Fruit fly (Drosophila melanogaster) whole organism, embryonic: ENCODE results near the gene ash1.

Source experiments
- BEAF-32 ChIP-seq: fragments of 200-800 bp; sonication (Bioruptor generic); optimal IDR thresholded peaks from 3 replicates; lab custom pipeline; 2017; ENCODE audit warnings: missing biosample characterization, missing genetic modification characterization, mild to moderate bottlenecking, moderate library complexity, missing genetic modification reagents
- CG1024 ChIP-seq: fragments of 200-800 bp; sonication (Bioruptor generic); IDR thresholded peaks from 2 replicates; pipeline ENCODE4 v1.3.6; 2022; ENCODE audit warnings: missing biosample characterization, missing genetic modification characterization
- CG10274 ChIP-seq: fragments of 200-800 bp; sonication (Bioruptor generic); optimal IDR thresholded peaks from 3 replicates; lab custom pipeline; 2017; ENCODE audit warnings: missing biosample characterization, mild to moderate bottlenecking, missing genetic modification characterization
- CG10543 ChIP-seq: fragments of 200-800 bp; sonication (Bioruptor generic); optimal IDR thresholded peaks from 3 replicates; lab custom pipeline; 2017; ENCODE audit warnings: missing biosample characterization, mild to moderate bottlenecking, missing genetic modification characterization, moderate library complexity
- CG11456 ChIP-seq: fragments of 200-800 bp; sonication (Bioruptor generic); IDR thresholded peaks from 3 replicates; pipeline ENCODE4 v1.3.6; 2022; ENCODE audit warnings: missing biosample characterization, missing genetic modification characterization
- CG13624 ChIP-seq: fragments of 200-800 bp; sonication (Bioruptor generic); optimal IDR thresholded peaks from 2 replicates; lab custom pipeline; 2016; ENCODE audit warnings: missing biosample characterization, missing genetic modification characterization
- CG14667 ChIP-seq: fragments of 200-800 bp; sonication (Bioruptor generic); IDR thresholded peaks from 2 replicates; pipeline ENCODE4 v1.3.6; 2022; ENCODE audit warnings: missing biosample characterization, missing genetic modification characterization
- CG15514 ChIP-seq: fragments of 200-800 bp; sonication (Bioruptor generic); optimal IDR thresholded peaks from 3 replicates; lab custom pipeline; 2017; ENCODE audit warnings: missing biosample characterization, missing genetic modification characterization, mild to moderate bottlenecking, moderate library complexity, missing genetic modification reagents
- CG16779 ChIP-seq: fragments of 200-800 bp; sonication (Bioruptor generic); IDR thresholded peaks from 2 replicates; pipeline ENCODE4 v1.3.6; 2022; ENCODE audit warnings: missing biosample characterization, missing genetic modification characterization
- CG2199 ChIP-seq: fragments of 200-800 bp; sonication (Bioruptor generic); IDR thresholded peaks from 3 replicates; pipeline ENCODE4 v1.3.6; 2022; ENCODE audit warnings: missing biosample characterization, missing genetic modification characterization
- CG31365 ChIP-seq: fragments of 200-800 bp; sonication (Bioruptor generic); optimal IDR thresholded peaks from 2 replicates; lab custom pipeline; 2018; ENCODE audit warnings: missing biosample characterization, mild to moderate bottlenecking, missing genetic modification characterization
- CG3163 ChIP-seq: fragments of 200-800 bp; sonication (Bioruptor generic); optimal IDR thresholded peaks from 3 replicates; lab custom pipeline; 2016; ENCODE audit warnings: missing biosample characterization, missing genetic modification characterization
- CG3726 ChIP-seq: fragments of 200-800 bp; sonication (Bioruptor generic); IDR thresholded peaks from 3 replicates; pipeline ENCODE4, ENCODE4 v1.3.6; 2022; ENCODE audit warnings: missing biosample characterization, missing genetic modification characterization
- CG4424 ChIP-seq: fragments of 200-800 bp; sonication (Bioruptor generic); optimal IDR thresholded peaks from 3 replicates; lab custom pipeline; 2016; ENCODE audit warnings: missing biosample characterization, missing genetic modification characterization
- CG5180 ChIP-seq: fragments of 200-800 bp; sonication (Bioruptor generic); optimal IDR thresholded peaks from 3 replicates; lab custom pipeline; 2017; ENCODE audit warnings: missing biosample characterization, missing genetic modification characterization, mild to moderate bottlenecking, moderate library complexity, missing genetic modification reagents
- CG7271 ChIP-seq: fragments of 200-800 bp; sonication (Bioruptor generic); optimal IDR thresholded peaks from 2 replicates; lab custom pipeline; 2018; ENCODE audit warnings: missing biosample characterization, mild to moderate bottlenecking, missing genetic modification characterization, moderate library complexity
- CG8924 ChIP-seq: fragments of 200-800 bp; optimal IDR thresholded peaks from 3 replicates; lab custom pipeline; 2019; ENCODE audit warnings: missing biosample characterization, mild to moderate bottlenecking, missing genetic modification characterization, moderate library complexity
- CG8944 ChIP-seq: fragments of 200-800 bp; sonication (Bioruptor generic); optimal IDR thresholded peaks from 3 replicates; lab custom pipeline; 2016; ENCODE audit warnings: missing biosample characterization, missing genetic modification characterization
- CG9437 ChIP-seq: fragments of 200-800 bp; sonication (Bioruptor generic); optimal IDR thresholded peaks from 2 replicates; lab custom pipeline; 2018; ENCODE audit warnings: missing biosample characterization, mild to moderate bottlenecking, missing genetic modification characterization
- Drgx ChIP-seq: fragments of 200-800 bp; sonication (Bioruptor generic); IDR thresholded peaks from 2 replicates; pipeline ENCODE4 v1.3.6; 2022; ENCODE audit warnings: missing biosample characterization, missing genetic modification characterization
- Elba2 ChIP-seq: fragments of 200-800 bp; sonication (Bioruptor generic); optimal IDR thresholded peaks from 3 replicates; lab custom pipeline; 2016; ENCODE audit warnings: missing biosample characterization, missing genetic modification characterization
- HLH4C ChIP-seq: fragments of 200-800 bp; sonication (Bioruptor generic); IDR thresholded peaks from 3 replicates; pipeline ENCODE4 v1.3.6; 2022; ENCODE audit warnings: missing biosample characterization, missing genetic modification characterization; ENCODE audit not compliant: partially characterized antibody
- Hmx ChIP-seq: fragments of 200-800 bp; sonication (Bioruptor generic); optimal IDR thresholded peaks from 2 replicates; lab custom pipeline; 2016; ENCODE audit warnings: missing biosample characterization, missing genetic modification characterization
- Kr ChIP-seq: fragments of 200-800 bp; sonication (Bioruptor generic); optimal IDR thresholded peaks from 2 replicates; lab custom pipeline; 2017; ENCODE audit warnings: missing biosample characterization, mild to moderate bottlenecking, missing genetic modification characterization
- Lpt ChIP-seq: fragments of >200 bp; optimal IDR thresholded peaks from 2 replicates; lab custom pipeline; 2018; ENCODE audit warnings: missing biosample characterization, missing genetic modification characterization
- Max ChIP-seq: fragments of 200-800 bp; sonication (Bioruptor generic); optimal IDR thresholded peaks from 2 replicates; lab custom pipeline; 2016; ENCODE audit warnings: missing biosample characterization, mild to moderate bottlenecking, missing genetic modification characterization
- Med ChIP-seq: fragments of 200-800 bp; sonication (Bioruptor generic); peaks from one replicate; lab custom pipeline; 2016; ENCODE audit warnings: missing biosample characterization, missing genetic modification characterization, mild to moderate bottlenecking, inconsistent platforms, moderate library complexity
- Meics ChIP-seq: fragments of 200-800 bp; sonication (Bioruptor generic); optimal IDR thresholded peaks from 2 replicates; lab custom pipeline; 2017; ENCODE audit warnings: missing biosample characterization, mild to moderate bottlenecking, missing genetic modification characterization
- Rfx ChIP-seq: fragments of 200-800 bp; sonication (Bioruptor generic); IDR thresholded peaks from 2 replicates; pipeline ENCODE4 v1.3.6; 2022; ENCODE audit warnings: missing biosample characterization, missing genetic modification characterization
- Ssrp ChIP-seq: fragments of 200-800 bp; sonication (Bioruptor generic); optimal IDR thresholded peaks from 2 replicates; lab custom pipeline; 2018; ENCODE audit warnings: missing biosample characterization, mild to moderate bottlenecking, missing genetic modification characterization, moderate library complexity
- Stat92E ChIP-seq, 3 experiments: fragments of >200 bp in 2 of 3; fragments of 200-800 bp in 1 of 3; sonication (Bioruptor generic) in 1 of 3; optimal IDR thresholded peaks; 2 replicates each; lab custom pipeline; 2017 to 2019; ENCODE audit warnings: missing biosample characterization in 3 of 3, missing genetic modification characterization in 3 of 3, mild to moderate bottlenecking in 1 of 3, moderate library complexity in 1 of 3
- cas ChIP-seq: fragments of 200-800 bp; sonication (Bioruptor generic); IDR thresholded peaks from 2 replicates; pipeline ENCODE4 v1.3.6; 2022; ENCODE audit warnings: missing biosample characterization, missing genetic modification characterization
- caup ChIP-seq: fragments of 200-800 bp; sonication (Bioruptor generic); optimal IDR thresholded peaks from 3 replicates; lab custom pipeline; 2017; ENCODE audit warnings: missing biosample characterization, mild to moderate bottlenecking, missing genetic modification characterization, moderate library complexity; ENCODE audit not compliant: severe bottlenecking
- cg ChIP-seq: fragments of 200-800 bp; sonication (Bioruptor generic); optimal IDR thresholded peaks from 3 replicates; lab custom pipeline; 2019; ENCODE audit warnings: missing biosample characterization, mild to moderate bottlenecking, missing genetic modification characterization, moderate library complexity
- chm ChIP-seq: fragments of 200-800 bp; sonication (Bioruptor generic); IDR thresholded peaks from 2 replicates; pipeline ENCODE4 v1.3.6; 2022; ENCODE audit warnings: missing biosample characterization, missing genetic modification characterization
- crol ChIP-seq: fragments of 200-800 bp; sonication (Bioruptor generic); IDR thresholded peaks from 2 replicates; pipeline ENCODE4 v1.3.6; 2022; ENCODE audit warnings: missing biosample characterization, missing genetic modification characterization
- cwo ChIP-seq: fragments of 200-800 bp; sonication (Bioruptor generic); optimal IDR thresholded peaks from 3 replicates; lab custom pipeline; 2017; ENCODE audit warnings: missing biosample characterization, missing genetic modification characterization, mild to moderate bottlenecking, moderate library complexity, missing genetic modification reagents
- fd96Cb ChIP-seq: fragments of 200-800 bp; sonication (Bioruptor generic); optimal IDR thresholded peaks from 2 replicates; lab custom pipeline; 2018; ENCODE audit warnings: missing biosample characterization, mild to moderate bottlenecking, missing genetic modification characterization, moderate library complexity
- gcm2 ChIP-seq: fragments of 200-800 bp; sonication (Bioruptor generic); optimal IDR thresholded peaks from 2 replicates; lab custom pipeline; 2016; ENCODE audit warnings: missing biosample characterization, missing genetic modification characterization
- grn ChIP-seq: fragments of 200-800 bp; sonication (Bioruptor generic); optimal IDR thresholded peaks from 3 replicates; lab custom pipeline; 2017; ENCODE audit warnings: missing biosample characterization, missing genetic modification characterization
- hkb ChIP-seq, 2 experiments: fragments of 200-800 bp in 1 of 2; fragments of >200 bp in 1 of 2; sonication (Bioruptor generic) in 1 of 2; IDR thresholded peaks in 1 of 2; optimal IDR thresholded peaks in 1 of 2; 2 replicates each; pipeline versions ENCODE4 v1.3.6 to Lab custom; 2017 to 2022; ENCODE audit warnings: missing biosample characterization in 1 of 2, missing genetic modification characterization in 1 of 2
- hth ChIP-seq: fragments of >200 bp; optimal IDR thresholded peaks from 2 replicates; lab custom pipeline; 2017; ENCODE audit warnings: inconsistent platforms
- jumu ChIP-seq: fragments of 200-800 bp; sonication (Bioruptor generic); optimal IDR thresholded peaks from 3 replicates; lab custom pipeline; 2016; ENCODE audit warnings: missing biosample characterization, missing genetic modification characterization
- lab ChIP-seq: fragments of 200-800 bp; sonication (Bioruptor generic); optimal IDR thresholded peaks from 3 replicates; lab custom pipeline; 2017; ENCODE audit warnings: missing biosample characterization, missing genetic modification characterization, mild to moderate bottlenecking, moderate library complexity, missing genetic modification reagents
- pnt ChIP-seq: fragments of 200-800 bp; sonication (Bioruptor generic); optimal IDR thresholded peaks from 3 replicates; lab custom pipeline; 2016; ENCODE audit warnings: missing biosample characterization, missing genetic modification characterization
- stc ChIP-seq: fragments of 200-800 bp; sonication (Bioruptor generic); IDR thresholded peaks from 2 replicates; pipeline ENCODE4 v1.3.6; 2022; ENCODE audit warnings: missing biosample characterization, missing genetic modification characterization
- trh ChIP-seq: fragments of 200-800 bp; sonication (Bioruptor generic); optimal IDR thresholded peaks from 2 replicates; lab custom pipeline; 2016; ENCODE audit warnings: missing biosample characterization, missing genetic modification characterization
- twi ChIP-seq: fragments of 200-800 bp; optimal IDR thresholded peaks from 2 replicates; lab custom pipeline; 2019; ENCODE audit warnings: missing biosample characterization, mild to moderate bottlenecking, missing genetic modification characterization, moderate library complexity
- tx ChIP-seq: fragments of 200-800 bp; sonication (Bioruptor generic); optimal IDR thresholded peaks from 2 replicates; lab custom pipeline; 2016; ENCODE audit warnings: missing biosample characterization, missing genetic modification characterization
- zf30C ChIP-seq: fragments of 200-800 bp; sonication (Bioruptor generic); optimal IDR thresholded peaks from 3 replicates; lab custom pipeline; 2018; ENCODE audit warnings: missing biosample characterization, mild to moderate bottlenecking, missing genetic modification characterization

Gene ash1

dm6 chr3L:19590422-19590821 is 8.1 kb downstream of the ash1 start, which contains the start of gene CG14100 (continued):
- TF ChIP-seq stc (GFP tag; lab: Robert Waterston, UW) (peak; percentile 100), fd96Cb (tag; lab: Kevin White, UChicago) (peak; percentile 100), Stat92E (GFP tag; optimal IDR thresholded peaks at IDR 0.05; lab: Kevin White, UChicago) (peak in 1 of 3 experiments; percentile 100), twi (tag; lab: Kevin White, UChicago) (peak; percentile 100), CG31365 (peak; percentile 97), gcm2 (GFP tag; lab: Kevin White, UChicago) (peak; percentile 100), CG5180 (GFP tag; lab: Kevin White, UChicago) (peak; percentile 96), jumu (GFP tag; lab: Kevin White, UChicago) (peak; percentile 100), Elba2 (GFP tag; lab: Kevin White, UChicago) (peak; percentile 100), caup (GFP tag; lab: Kevin White, UChicago) (peak; percentile 100), CG3163 (GFP tag; lab: Kevin White, UChicago) (peak; percentile 99), cwo (GFP tag; lab: Kevin White, UChicago) (peak; percentile 99), Rfx (GFP tag; lab: Robert Waterston, UW) (peak; percentile 100), pnt (GFP tag; lab: Kevin White, UChicago) (peak; percentile 100), CG4424 (peak; percentile 100), CG1024 (GFP tag; lab: Robert Waterston, UW) (peak; percentile 100), CG7271 (tag; lab: Kevin White, UChicago) (peak; percentile 100), cg (GFP tag; lab: Kevin White, UChicago) (no peak), hth (lab: Kevin White, UChicago) (no peak), HLH4C (GFP tag; lab: Robert Waterston, UW) (no peak), CG2199 (GFP tag; lab: Robert Waterston, UW) (peak; percentile 100), CG8944 (peak; percentile 100), CG3726 (GFP tag; lab: Robert Waterston, UW) (peak; percentile 100), CG14667 (GFP tag; lab: Robert Waterston, UW) (peak; percentile 100), Kr (peak; percentile 99), hkb (optimal IDR thresholded peaks at IDR 0.05; lab: Kevin White, UChicago) (no peak), hkb (GFP tag; IDR thresholded peaks at IDR 0.05; lab: Robert Waterston, UW) (peak; percentile 100), Drgx (GFP tag; lab: Robert Waterston, UW) (peak; percentile 100), grn (GFP tag; lab: Kevin White, UChicago) (peak; percentile 99), CG10274 (peak; percentile 98), Hmx (GFP tag; lab: Kevin White, UChicago) (peak; percentile 99), crol (GFP tag; lab: Robert Waterston, UW) (peak; percentile 96), Lpt (no peak), Max (GFP tag; lab: Kevin White, UChicago) (peak; percentile 100), cas (GFP tag; lab: Robert Waterston, UW) (peak; percentile 100), lab (GFP tag; lab: Kevin White, UChicago) (peak; percentile 100), tx (peak; percentile 100), chm (peak; percentile 100), CG15514 (peak; percentile 97), zf30C (GFP tag; lab: Kevin White, UChicago) (peak; percentile 90), BEAF-32 (peak; percentile 63), Med (GFP tag; lab: Kevin White, UChicago) (peak; percentile 100), CG11456 (peak; percentile 100), CG10543 (GFP tag; lab: Kevin White, UChicago) (peak; percentile 100), trh (GFP tag; lab: Kevin White, UChicago) (peak; percentile 100), Meics (GFP tag; lab: Kevin White, UChicago) (peak; percentile 100), Ssrp (peak; percentile 100), CG16779 (GFP tag; lab: Robert Waterston, UW) (peak; percentile 100), CG13624 (GFP tag; lab: Kevin White, UChicago) (peak; percentile 100), CG8924 (tag; lab: Kevin White, UChicago) (peak; percentile 100), CG9437 (GFP tag; lab: Kevin White, UChicago) (peak; percentile 98)
